Worm (Caenorhabditis elegans): ENCODE results near the gene B0334.10.

Gene B0334.10

ce11 chrII:11484600-11484999, 33.7 kb upstream of the B0334.10 start (continued):
- TF ChIP-seq elt-2 (tag; optimal IDR thresholded peaks at IDR 0.05), result peak; percentile 50
- TF ChIP-seq nhr-237 (tag; optimal IDR thresholded peaks at IDR 0.05), result no peak
- peak; percentile 63 for TF ChIP-seq jun-1 (tag; optimal IDR thresholded peaks at IDR 0.05)
- TF ChIP-seq efl-1 (optimal IDR thresholded peaks at IDR 0.05), result peak; percentile 54 to 62
- TF ChIP-seq efl-1 (GFP tag; optimal IDR thresholded peaks at IDR 0.05 in 1 of 2), result peak; percentile 50 to 96
- peak; percentile 69 for TF ChIP-seq aly-2 (tag; optimal IDR thresholded peaks at IDR 0.05)
- TF ChIP-seq nhr-85 (tag), result peak; percentile 79
- no peak for TF ChIP-seq isw-1 (GFP tag; IDR thresholded peaks at IDR 0.05)
- no peak for TF ChIP-seq pag-3 (tag; optimal IDR thresholded peaks at IDR 0.05; ENCODE audit: borderline replicate concordance, insufficient read depth)
- TF ChIP-seq hlh-17 (GFP tag; optimal IDR thresholded peaks at IDR 0.05; ENCODE audit: borderline replicate concordance), result no peak
- peak; percentile 15 for TF ChIP-seq zip-4 (GFP tag; optimal IDR thresholded peaks at IDR 0.05)
- TF ChIP-seq lin-39 (tag; optimal IDR thresholded peaks at IDR 0.05), result no peak
- no peak for TF ChIP-seq ceh-63 (GFP tag; optimal IDR thresholded peaks at IDR 0.05)
- TF ChIP-seq nhr-19 (GFP tag; conservative IDR thresholded peaks at IDR 0.05), result peak; percentile 76
- no peak for TF ChIP-seq sup-37 (GFP tag; optimal IDR thresholded peaks at IDR 0.05)
- peak in 1 of 2 experiments; percentile 52 for TF ChIP-seq ztf-11 (tag; optimal IDR thresholded peaks at IDR 0.05)
- TF ChIP-seq fos-1 (tag; optimal IDR thresholded peaks at IDR 0.05), result peak; percentile 8
- TF ChIP-seq unc-86 (tag; optimal IDR thresholded peaks at IDR 0.05), result peak; percentile 16
- peak in 1 of 2 experiments; percentile 85 for TF ChIP-seq mdl-1 (tag; optimal IDR thresholded peaks at IDR 0.05)
- TF ChIP-seq sptf-1 (tag; optimal IDR thresholded peaks at IDR 0.05), result no peak
- TF ChIP-seq lsy-2 (tag; optimal IDR thresholded peaks at IDR 0.05), result peak; percentile 72 to 91
- peak; percentile 78 for TF ChIP-seq nhr-47 (tag; optimal IDR thresholded peaks at IDR 0.05)
- no peak for TF ChIP-seq unc-30 (tag; optimal IDR thresholded peaks at IDR 0.05)
- no peak for TF ChIP-seq pqm-1 (tag; optimal IDR thresholded peaks at IDR 0.05)
- peak; percentile 68 for TF ChIP-seq nhr-20 (tag; optimal IDR thresholded peaks at IDR 0.05)
- peak; percentile 41 for TF ChIP-seq nhr-77 (tag; optimal IDR thresholded peaks at IDR 0.05)
- TF ChIP-seq irx-1 (tag; optimal IDR thresholded peaks at IDR 0.05), result peak; percentile 1
- no peak for TF ChIP-seq ama-1 (optimal IDR thresholded peaks at IDR 0.05)
- peak; percentile 48 for TF ChIP-seq vab-15 (tag; optimal IDR thresholded peaks at IDR 0.05)
- TF ChIP-seq sox-4 (tag; optimal IDR thresholded peaks at IDR 0.05), result no peak
- peak; percentile 83 for TF ChIP-seq C16A3.4 (tag; optimal IDR thresholded peaks at IDR 0.05)
- TF ChIP-seq fkh-4 (tag; optimal IDR thresholded peaks at IDR 0.05; ENCODE audit: borderline replicate concordance), result no peak
- no peak for TF ChIP-seq unc-62 (GFP tag; optimal IDR thresholded peaks at IDR 0.05)
- TF ChIP-seq hpl-2 (GFP tag; optimal IDR thresholded peaks at IDR 0.05), result no peak
- peak; percentile 40 for TF ChIP-seq fkh-10 (GFP tag; optimal IDR thresholded peaks at IDR 0.05)
- no peak for TF ChIP-seq zag-1 (tag; optimal IDR thresholded peaks at IDR 0.05)
- peak; percentile 62 for TF ChIP-seq dsc-1 (tag; optimal IDR thresholded peaks at IDR 0.05)
- no peak for TF ChIP-seq tlp-1 (tag; optimal IDR thresholded peaks at IDR 0.05)
- TF ChIP-seq dpl-1 (GFP tag; optimal IDR thresholded peaks at IDR 0.05), result peak; percentile 19 to 61 (median 59)
- TF ChIP-seq ceh-88 (GFP tag; IDR thresholded peaks at IDR 0.05), result peak; percentile 60
- TF ChIP-seq egl-27 (tag; optimal IDR thresholded peaks at IDR 0.05), result peak in 1 of 2 experiments; percentile 25
- TF ChIP-seq grh-1 (GFP tag; IDR thresholded peaks at IDR 0.05), result peak; percentile 44; the same call in 1 of the 2 replicates
- no peak for TF ChIP-seq nhr-12 (tag; optimal IDR thresholded peaks at IDR 0.05)
- peak; percentile 41 for TF ChIP-seq skn-1 (tag; optimal IDR thresholded peaks at IDR 0.05)
- no peak for TF ChIP-seq hlh-4 (tag; optimal IDR thresholded peaks at IDR 0.05)
- no peak for TF ChIP-seq C04F5.9 (tag; optimal IDR thresholded peaks at IDR 0.05)
- no peak for TF ChIP-seq unc-98 (GFP tag; IDR thresholded peaks at IDR 0.05)
- TF ChIP-seq nhr-84 (tag; optimal IDR thresholded peaks at IDR 0.05), result no peak
- TF ChIP-seq nhr-90 (tag; optimal IDR thresholded peaks at IDR 0.05; ENCODE audit: poor library complexity), result peak; percentile 74
- peak; percentile 19 for TF ChIP-seq egl-13 (tag; optimal IDR thresholded peaks at IDR 0.05)
- no peak for TF ChIP-seq mef-2 (tag; optimal IDR thresholded peaks at IDR 0.05)
- no peak for TF ChIP-seq nhr-11 (tag; optimal IDR thresholded peaks at IDR 0.05)
- TF ChIP-seq ceh-82 (tag; optimal IDR thresholded peaks at IDR 0.05), result peak; percentile 38 to 87 (median 46)
- no peak for TF ChIP-seq alr-1 (tag; optimal IDR thresholded peaks at IDR 0.05; ENCODE audit: borderline replicate concordance)

All from whole organism, L1 larva.